Worm (Caenorhabditis elegans) whole organism, L3 larva: ENCODE data around the gene F55G11.2.

Experiments used
- ama-1 ChIP-seq: fragments of 150-350 bp; optimal IDR thresholded peaks from 2 replicates; lab custom pipeline; 2018
- ceh-9 ChIP-seq: sonication (generic microtip); optimal IDR thresholded peaks from 2 replicates; lab custom pipeline; 2018; ENCODE audit warnings: missing biosample characterization, missing genetic modification characterization
- elt-2 ChIP-seq: sonication (generic microtip); optimal IDR thresholded peaks from 2 replicates; lab custom pipeline; 2016; ENCODE audit warnings: missing genetic modification reagents, mild to moderate bottlenecking, missing genetic modification characterization, missing compliant biosample characterization
- fos-1 ChIP-seq: fragments of 150-350 bp; optimal IDR thresholded peaks from 2 replicates; lab custom pipeline; 2014; ENCODE audit warnings: missing biosample characterization, missing genetic modification characterization
- hmg-11 ChIP-seq: sonication (generic microtip); optimal IDR thresholded peaks from 2 replicates; lab custom pipeline; 2016; ENCODE audit warnings: missing genetic modification characterization, missing compliant biosample characterization
- lin-39 ChIP-seq: fragments of 150-350 bp; optimal IDR thresholded peaks from 2 replicates; lab custom pipeline; 2018; ENCODE audit warnings: missing biosample characterization, missing genetic modification reagents, missing genetic modification characterization
- nhr-23 ChIP-seq: fragments of 150-350 bp; optimal IDR thresholded peaks from 2 replicates; lab custom pipeline; 2014; ENCODE audit warnings: missing biosample characterization, missing genetic modification reagents, missing genetic modification characterization
- nhr-25 ChIP-seq: sonication (generic microtip); optimal IDR thresholded peaks from 2 replicates; lab custom pipeline; 2017; ENCODE audit warnings: missing biosample characterization, missing genetic modification characterization
- pha-4 ChIP-seq: fragments of 150-350 bp; optimal IDR thresholded peaks from 2 replicates; lab custom pipeline; 2014; ENCODE audit warnings: missing biosample characterization, missing genetic modification reagents, missing genetic modification characterization
- sea-2 ChIP-seq: fragments of 150-350 bp; sonication (generic microtip); optimal IDR thresholded peaks from 4 replicates; lab custom pipeline; 2014; ENCODE audit warnings: missing biosample characterization, missing genetic modification reagents, missing genetic modification characterization
- unc-39 ChIP-seq: sonication (generic microtip); optimal IDR thresholded peaks from 4 replicates; lab custom pipeline; 2017; ENCODE audit warnings: missing biosample characterization, missing genetic modification characterization
- ztf-11 ChIP-seq: fragments of 150-350 bp; optimal IDR thresholded peaks from 2 replicates; lab custom pipeline; 2014; ENCODE audit warnings: missing biosample characterization, missing genetic modification characterization

ce11 chrIV:12967303-12967702, 1.8 kb downstream of the F55G11.2 start:
- no peak for TF ChIP-seq nhr-25 (tag; lab: Kevin White, UChicago)
- no peak for TF ChIP-seq nhr-23
- no peak for TF ChIP-seq unc-39 (tag; lab: Kevin White, UChicago)
- no peak for TF ChIP-seq ztf-11 (tag; lab: Kevin White, UChicago)
- TF ChIP-seq lin-39, result no peak
- TF ChIP-seq fos-1, result no peak
- no peak for TF ChIP-seq pha-4 (tag; lab: Kevin White, UChicago)
- no peak for TF ChIP-seq ceh-9 (tag; lab: Kevin White, UChicago)
- no peak for TF ChIP-seq sea-2
- TF ChIP-seq hmg-11, result no peak
- no peak for TF ChIP-seq elt-2
- TF ChIP-seq ama-1, result no peak
